Fruit fly (Drosophila melanogaster) whole organism, embryonic: ENCODE results near the gene Trf4.

Source experiments
- ATbp ChIP-seq: fragments of 200-800 bp; sonication (Bioruptor generic); optimal IDR thresholded peaks from 2 replicates; lab custom pipeline; 2017; ENCODE audit warnings: missing biosample characterization, mild to moderate bottlenecking, missing genetic modification characterization, missing genetic modification reagents
- CG10267 ChIP-seq: fragments of 200-800 bp; sonication (Bioruptor generic); optimal IDR thresholded peaks from 2 replicates; lab custom pipeline; 2018; ENCODE audit warnings: missing biosample characterization, mild to moderate bottlenecking, missing genetic modification characterization, moderate library complexity
- CG10565 ChIP-seq: fragments of 200-800 bp; sonication (Bioruptor generic); optimal IDR thresholded peaks from 3 replicates; lab custom pipeline; 2016; ENCODE audit warnings: missing biosample characterization, mild to moderate bottlenecking, missing genetic modification characterization
- CG12155 ChIP-seq: fragments of 200-800 bp; sonication (Bioruptor generic); optimal IDR thresholded peaks from 3 replicates; lab custom pipeline; 2016; ENCODE audit warnings: missing biosample characterization, missing genetic modification characterization
- CG12391 ChIP-seq: fragments of 200-800 bp; sonication (Bioruptor generic); optimal IDR thresholded peaks from 3 replicates; lab custom pipeline; 2018; ENCODE audit warnings: missing biosample characterization, mild to moderate bottlenecking, missing genetic modification characterization, moderate library complexity
- CG12769 ChIP-seq: fragments of 200-800 bp; sonication (Bioruptor generic); optimal IDR thresholded peaks from 2 replicates; lab custom pipeline; 2019; ENCODE audit warnings: missing biosample characterization, mild to moderate bottlenecking, missing genetic modification characterization, moderate library complexity
- CG13424 ChIP-seq: fragments of 200-800 bp; sonication (Bioruptor generic); optimal IDR thresholded peaks from 2 replicates; lab custom pipeline; 2019; ENCODE audit warnings: missing biosample characterization, mild to moderate bottlenecking, missing genetic modification characterization, moderate library complexity
- CG13894 ChIP-seq: fragments of 200-800 bp; sonication (Bioruptor generic); optimal IDR thresholded peaks from 3 replicates; lab custom pipeline; 2018; ENCODE audit warnings: missing biosample characterization, mild to moderate bottlenecking, missing genetic modification characterization, moderate library complexity
- CG14710 ChIP-seq: fragments of 200-800 bp; sonication (Bioruptor generic); optimal IDR thresholded peaks from 3 replicates; lab custom pipeline; 2019; ENCODE audit warnings: missing biosample characterization, mild to moderate bottlenecking, missing genetic modification characterization, moderate library complexity
- CG15011 ChIP-seq: fragments of 200-800 bp; sonication (Bioruptor generic); optimal IDR thresholded peaks from 3 replicates; lab custom pipeline; 2018; ENCODE audit warnings: missing biosample characterization, mild to moderate bottlenecking, missing genetic modification characterization
- CG15269 ChIP-seq: fragments of 200-800 bp; sonication (Bioruptor generic); optimal IDR thresholded peaks from 2 replicates; lab custom pipeline; 2018; ENCODE audit warnings: missing biosample characterization, mild to moderate bottlenecking, missing genetic modification characterization, moderate library complexity
- CG6254 ChIP-seq: fragments of 200-800 bp; sonication (Bioruptor generic); optimal IDR thresholded peaks from 3 replicates; lab custom pipeline; 2017; ENCODE audit warnings: mild to moderate bottlenecking, missing biosample characterization, missing genetic modification reagents, missing genetic modification characterization
- CHES-1-like ChIP-seq: fragments of 200-800 bp; sonication (Bioruptor generic); optimal IDR thresholded peaks from 2 replicates; lab custom pipeline; 2016; ENCODE audit warnings: missing biosample characterization, missing genetic modification characterization
- Camta ChIP-seq: fragments of 200-800 bp; sonication (Bioruptor generic); optimal IDR thresholded peaks from 2 replicates; lab custom pipeline; 2016; ENCODE audit warnings: missing biosample characterization, missing genetic modification characterization
- Dek ChIP-seq: fragments of 200-800 bp; sonication (Bioruptor generic); optimal IDR thresholded peaks from 3 replicates; lab custom pipeline; 2019; ENCODE audit warnings: missing biosample characterization, mild to moderate bottlenecking, missing genetic modification characterization, moderate library complexity
- Doc3 ChIP-seq: fragments of 200-800 bp; sonication (Bioruptor generic); IDR thresholded peaks from 3 replicates; pipeline ENCODE4 v1.3.6; 2022; ENCODE audit warnings: missing biosample characterization, missing genetic modification characterization; ENCODE audit not compliant: partially characterized antibody
- Fer3 ChIP-seq: fragments of 200-800 bp; sonication (Bioruptor generic); optimal IDR thresholded peaks from 2 replicates; lab custom pipeline; 2018; ENCODE audit warnings: missing biosample characterization, mild to moderate bottlenecking, missing genetic modification characterization, moderate library complexity
- Gsc ChIP-seq: fragments of 200-800 bp; sonication (Bioruptor generic); IDR thresholded peaks from 2 replicates; pipeline ENCODE4 v1.3.6; 2022; ENCODE audit warnings: missing biosample characterization, missing genetic modification characterization
- Hr78 ChIP-seq, 2 experiments: fragments of 200-800 bp in 1 of 2; fragments of >200 bp in 1 of 2; sonication (Bioruptor generic) in 1 of 2; optimal IDR thresholded peaks; 2 replicates each; lab custom pipeline; 2017 to 2019; ENCODE audit warnings: missing biosample characterization in 2 of 2, missing genetic modification characterization in 2 of 2, mild to moderate bottlenecking in 1 of 2, moderate library complexity in 1 of 2
- Lim3 ChIP-seq: fragments of 200-800 bp; sonication (Bioruptor generic); IDR thresholded peaks from 2 replicates; pipeline ENCODE4 v1.3.6; 2022; ENCODE audit warnings: missing biosample characterization, missing genetic modification characterization
- MESR4 ChIP-seq: fragments of 200-800 bp; sonication (Bioruptor generic); optimal IDR thresholded peaks from 2 replicates; lab custom pipeline; 2018; ENCODE audit warnings: missing biosample characterization, mild to moderate bottlenecking, missing genetic modification characterization, moderate library complexity
- Max ChIP-seq: fragments of 200-800 bp; sonication (Bioruptor generic); optimal IDR thresholded peaks from 2 replicates; lab custom pipeline; 2016; ENCODE audit warnings: missing biosample characterization, mild to moderate bottlenecking, missing genetic modification characterization
- NC2α ChIP-seq: fragments of 200-800 bp; sonication (Bioruptor generic); optimal IDR thresholded peaks from 2 replicates; lab custom pipeline; 2016; ENCODE audit warnings: missing biosample characterization, missing genetic modification characterization
- Nf-YC ChIP-seq: fragments of 200-800 bp; optimal IDR thresholded peaks from 3 replicates; lab custom pipeline; 2019; ENCODE audit warnings: missing biosample characterization, mild to moderate bottlenecking, missing genetic modification characterization, moderate library complexity
- Oli ChIP-seq: fragments of 200-800 bp; sonication (Bioruptor generic); optimal IDR thresholded peaks from 2 replicates; lab custom pipeline; 2018; ENCODE audit warnings: missing biosample characterization, mild to moderate bottlenecking, missing genetic modification characterization, moderate library complexity
- PHDP ChIP-seq: fragments of 200-800 bp; sonication (Bioruptor generic); optimal IDR thresholded peaks from 3 replicates; lab custom pipeline; 2018; ENCODE audit warnings: missing biosample characterization, mild to moderate bottlenecking, missing genetic modification characterization, moderate library complexity
- Stat92E ChIP-seq, 3 experiments: fragments of >200 bp in 2 of 3; fragments of 200-800 bp in 1 of 3; sonication (Bioruptor generic) in 1 of 3; optimal IDR thresholded peaks; 2 replicates each; lab custom pipeline; 2017 to 2019; ENCODE audit warnings: missing biosample characterization in 3 of 3, missing genetic modification characterization in 3 of 3, mild to moderate bottlenecking in 1 of 3, moderate library complexity in 1 of 3
- ase ChIP-seq: fragments of 200-800 bp; sonication (Bioruptor generic); IDR thresholded peaks from 3 replicates; pipeline ENCODE4 v1.3.6; 2022; ENCODE audit warnings: missing biosample characterization, missing genetic modification characterization
- bsh ChIP-seq, 2 experiments: fragments of 200-800 bp; sonication (Bioruptor generic); optimal IDR thresholded peaks; 2 replicates each; lab custom pipeline; 2017 to 2018; ENCODE audit warnings: mild to moderate bottlenecking in 2 of 2, missing biosample characterization in 2 of 2, missing genetic modification characterization in 2 of 2, moderate library complexity in 1 of 2
- btn ChIP-seq: fragments of 200-800 bp; sonication (Bioruptor generic); optimal IDR thresholded peaks from 2 replicates; lab custom pipeline; 2016; ENCODE audit warnings: missing biosample characterization, missing genetic modification characterization
- dmrt99B ChIP-seq: fragments of 200-800 bp; sonication (Bioruptor generic); optimal IDR thresholded peaks from 2 replicates; lab custom pipeline; 2018; ENCODE audit warnings: missing biosample characterization, mild to moderate bottlenecking, missing genetic modification characterization, moderate library complexity
- dysf ChIP-seq: fragments of 200-800 bp; sonication (Bioruptor generic); IDR thresholded peaks from 3 replicates; pipeline ENCODE4 v1.3.6; 2022; ENCODE audit warnings: missing biosample characterization, missing genetic modification characterization
- fd64A ChIP-seq: fragments of 200-800 bp; sonication (Bioruptor generic); optimal IDR thresholded peaks from 3 replicates; lab custom pipeline; 2018; ENCODE audit warnings: missing biosample characterization, mild to moderate bottlenecking, missing genetic modification characterization
- gce ChIP-seq: fragments of 200-800 bp; sonication (Bioruptor generic); IDR thresholded peaks from 3 replicates; pipeline ENCODE4 v1.3.6; 2022; ENCODE audit warnings: missing biosample characterization, missing genetic modification characterization
- gcm2 ChIP-seq: fragments of 200-800 bp; sonication (Bioruptor generic); optimal IDR thresholded peaks from 2 replicates; lab custom pipeline; 2016; ENCODE audit warnings: missing biosample characterization, missing genetic modification characterization
- gem ChIP-seq: fragments of 200-800 bp; sonication (Bioruptor generic); optimal IDR thresholded peaks from 2 replicates; lab custom pipeline; 2019; ENCODE audit warnings: missing biosample characterization, mild to moderate bottlenecking, missing genetic modification characterization, moderate library complexity
- grau ChIP-seq: fragments of 200-800 bp; optimal IDR thresholded peaks from 3 replicates; lab custom pipeline; 2019; ENCODE audit warnings: missing biosample characterization, mild to moderate bottlenecking, missing genetic modification characterization, moderate library complexity
- hb ChIP-seq: fragments of 200-800 bp; sonication (Bioruptor generic); IDR thresholded peaks from 3 replicates; pipeline ENCODE4 v1.3.6; 2022; ENCODE audit warnings: missing biosample characterization, missing genetic modification characterization; ENCODE audit not compliant: partially characterized antibody
- her ChIP-seq: fragments of 200-800 bp; sonication (Bioruptor generic); optimal IDR thresholded peaks from 2 replicates; lab custom pipeline; 2016; ENCODE audit warnings: missing biosample characterization, missing genetic modification characterization
- kay ChIP-seq: fragments of 200-800 bp; sonication (Bioruptor generic); optimal IDR thresholded peaks from 2 replicates; lab custom pipeline; 2016; ENCODE audit warnings: missing biosample characterization, missing genetic modification characterization
- lab ChIP-seq: fragments of 200-800 bp; sonication (Bioruptor generic); optimal IDR thresholded peaks from 3 replicates; lab custom pipeline; 2017; ENCODE audit warnings: missing biosample characterization, missing genetic modification characterization, mild to moderate bottlenecking, moderate library complexity, missing genetic modification reagents
- nau ChIP-seq: fragments of 200-800 bp; sonication (Bioruptor generic); optimal IDR thresholded peaks from 3 replicates; lab custom pipeline; 2017; ENCODE audit warnings: missing biosample characterization, mild to moderate bottlenecking, missing genetic modification characterization, missing genetic modification reagents
- run ChIP-seq: fragments of 200-800 bp; sonication (Bioruptor generic); optimal IDR thresholded peaks from 3 replicates; lab custom pipeline; 2018; ENCODE audit warnings: missing biosample characterization, mild to moderate bottlenecking, missing genetic modification characterization
- shn ChIP-seq: fragments of 200-800 bp; sonication (Bioruptor generic); optimal IDR thresholded peaks from 3 replicates; lab custom pipeline; 2016; ENCODE audit warnings: missing biosample characterization, missing genetic modification characterization
- ssp ChIP-seq: fragments of 200-800 bp; sonication (Bioruptor generic); IDR thresholded peaks from 2 replicates; pipeline ENCODE4 v1.3.6; 2022; ENCODE audit warnings: missing biosample characterization, missing genetic modification characterization
- tap ChIP-seq: fragments of 200-800 bp; optimal IDR thresholded peaks from 3 replicates; lab custom pipeline; 2019; ENCODE audit warnings: missing biosample characterization, mild to moderate bottlenecking, missing genetic modification characterization, moderate library complexity
- tin ChIP-seq: fragments of 200-800 bp; sonication (Bioruptor generic); optimal IDR thresholded peaks from 3 replicates; lab custom pipeline; 2016; ENCODE audit warnings: missing biosample characterization, missing genetic modification characterization
- vvl ChIP-seq: fragments of 200-800 bp; sonication (Bioruptor generic); IDR thresholded peaks from 2 replicates; pipeline ENCODE4 v1.3.6; 2022; ENCODE audit warnings: missing biosample characterization, missing genetic modification characterization
- wdn ChIP-seq: fragments of 200-800 bp; sonication (Bioruptor generic); IDR thresholded peaks from 2 replicates; pipeline ENCODE4 v1.3.6; 2022; ENCODE audit warnings: missing biosample characterization, missing genetic modification characterization

Gene Trf4

dm6 chr2L:2636326-2637001 is 28.4 kb upstream of the Trf4 start (continued):
- TF ChIP-seq CG13424 (peak; percentile 30), Nf-YC (tag; lab: Kevin White, UChicago) (no peak), nau (GFP tag; lab: Kevin White, UChicago) (no peak), CHES-1-like (GFP tag; lab: Kevin White, UChicago) (no peak), dysf (no peak), CG14710 (tag; lab: Kevin White, UChicago) (no peak), ssp (GFP tag; lab: Robert Waterston, UW) (no peak), CG15269 (tag; lab: Kevin White, UChicago) (peak; percentile 1), her (no peak), fd64A (no peak), Fer3 (tag; lab: Kevin White, UChicago) (no peak), CG13894 (tag; lab: Kevin White, UChicago) (no peak), lab (GFP tag; lab: Kevin White, UChicago) (no peak), grau (tag; lab: Kevin White, UChicago) (peak; percentile 41), tin (GFP tag; lab: Kevin White, UChicago) (no peak), dmrt99B (tag; lab: Kevin White, UChicago) (no peak), Camta (GFP tag; lab: Kevin White, UChicago) (no peak), bsh (GFP tag; optimal IDR thresholded peaks at IDR 0.05; lab: Kevin White, UChicago) (peak in 1 of 2 experiments; percentile 58), CG12155 (GFP tag; lab: Kevin White, UChicago) (no peak), ATbp (GFP tag; lab: Kevin White, UChicago) (peak; percentile 13), Hr78 (GFP tag; optimal IDR thresholded peaks at IDR 0.05; lab: Kevin White, UChicago) (no peak), shn (GFP tag; lab: Kevin White, UChicago) (no peak), Oli (tag; lab: Kevin White, UChicago) (peak; percentile 36), tap (tag; lab: Kevin White, UChicago) (no peak), CG12391 (tag; lab: Kevin White, UChicago) (peak; percentile 45), Gsc (GFP tag; lab: Robert Waterston, UW) (no peak), PHDP (peak; percentile 42), btn (GFP tag; lab: Kevin White, UChicago) (no peak), CG15011 (GFP tag; lab: Kevin White, UChicago) (no peak), gem (peak; percentile 72), CG10267 (no peak), CG6254 (no peak), hb (GFP tag; lab: Robert Waterston, UW) (no peak), Max (no peak), CG10565 (no peak), vvl (GFP tag; lab: Robert Waterston, UW) (no peak), wdn (no peak), Dek (no peak), ase (GFP tag; lab: Robert Waterston, UW) (no peak), run (tag; lab: Kevin White, UChicago) (peak; percentile 3), Stat92E (GFP tag; optimal IDR thresholded peaks at IDR 0.05; lab: Kevin White, UChicago) (no peak), CG12769 (tag; lab: Kevin White, UChicago) (no peak), Lim3 (no peak), NC2α (GFP tag; lab: Kevin White, UChicago) (no peak), kay (GFP tag; lab: Kevin White, UChicago) (no peak), Doc3 (GFP tag; lab: Robert Waterston, UW) (no peak), gcm2 (GFP tag; lab: Kevin White, UChicago) (no peak), MESR4 (GFP tag; lab: Kevin White, UChicago) (no peak), gce (no peak)
